Fruit fly (Drosophila melanogaster): ENCODE results near the gene TSG101.

TSG101 gene

DNA sequence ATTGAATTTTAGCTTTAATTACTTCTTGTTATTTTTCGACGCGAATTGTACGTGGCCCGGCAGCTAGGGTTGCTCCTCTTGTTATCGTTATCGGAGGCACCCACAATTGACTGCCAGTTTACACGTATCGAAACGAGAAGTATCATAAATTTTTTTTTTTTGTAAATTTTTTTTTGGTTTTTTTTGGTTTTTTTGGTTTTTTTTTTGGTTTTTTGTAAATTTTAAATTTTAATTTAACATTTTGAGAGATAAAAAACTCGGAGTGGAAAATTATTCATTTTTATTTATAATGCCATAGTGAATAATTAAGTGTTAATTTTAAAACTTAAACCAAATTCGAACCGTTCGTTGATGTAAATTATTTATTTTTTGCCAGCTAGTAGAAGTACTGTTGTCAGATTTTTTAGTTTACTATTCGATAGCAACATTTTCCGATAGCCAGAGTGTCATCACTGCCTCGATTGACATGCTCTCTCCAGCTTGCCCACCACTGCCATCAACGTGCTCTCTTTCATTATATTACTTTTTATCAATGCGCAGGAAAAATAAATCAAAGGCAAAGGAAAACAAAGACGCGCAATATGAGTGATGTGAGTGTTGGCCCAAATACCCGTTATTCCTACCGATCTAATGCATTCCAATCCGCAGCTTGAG lies 3.0 kb downstream of the TSG101 start, which contains the start of the genes kud and Zcchc7 (continued):
- peak; percentile 59 for TF ChIP-seq CG15696 (tag; optimal IDR thresholded peaks at IDR 0.05)
- TF ChIP-seq corto (GFP tag; optimal IDR thresholded peaks at IDR 0.05): no peak
- TF ChIP-seq CG4360 (GFP tag; IDR thresholded peaks at IDR 0.05): no peak
- peak; percentile 33 for TF ChIP-seq gro (GFP tag; optimal IDR thresholded peaks at IDR 0.05)
- TF ChIP-seq inv (GFP tag; IDR thresholded peaks at IDR 0.05; ENCODE audit: partially characterized antibody): no peak
- TF ChIP-seq CG3065 (GFP tag; optimal IDR thresholded peaks at IDR 0.05): no peak
- TF ChIP-seq trem (tag; optimal IDR thresholded peaks at IDR 0.05): peak; percentile 70
- no peak for TF ChIP-seq CG12071 (GFP tag; optimal IDR thresholded peaks at IDR 0.05)
- no peak for TF ChIP-seq CG6654 (GFP tag; optimal IDR thresholded peaks at IDR 0.05)
- TF ChIP-seq bcd (GFP tag; optimal IDR thresholded peaks at IDR 0.05): no peak
- no peak for TF ChIP-seq eve (GFP tag; optimal IDR thresholded peaks at IDR 0.05)
- no peak for TF ChIP-seq croc (GFP tag; conservative IDR thresholded peaks at IDR 0.05)
- no peak for TF ChIP-seq CG11696 (GFP tag; IDR thresholded peaks at IDR 0.05)
- no peak for TF ChIP-seq gcm (GFP tag; optimal IDR thresholded peaks at IDR 0.05)
- TF ChIP-seq zen (tag; optimal IDR thresholded peaks at IDR 0.05): peak; percentile 33
- TF ChIP-seq B-H1 (GFP tag; IDR thresholded peaks at IDR 0.05): no peak
- peak; percentile 56 for TF ChIP-seq fd3F (GFP tag; optimal IDR thresholded peaks at IDR 0.05)
- TF ChIP-seq pzg (GFP tag; optimal IDR thresholded peaks at IDR 0.05): peak; percentile 47
- no peak for TF ChIP-seq CG13894 (tag; optimal IDR thresholded peaks at IDR 0.05)
- TF ChIP-seq Dll (GFP tag; IDR thresholded peaks at IDR 0.05; ENCODE audit: partially characterized antibody): peak; percentile 58; the same call in 1 of the 4 replicates
- no peak for TF ChIP-seq CG6175 (GFP tag; IDR thresholded peaks at IDR 0.05)
- TF ChIP-seq HmgZ (tag; optimal IDR thresholded peaks at IDR 0.05): peak; percentile 20
- TF ChIP-seq br (optimal IDR thresholded peaks at IDR 0.05): no peak
- peak; percentile 31; the same call in 1 of the 3 replicates for TF ChIP-seq vnd (GFP tag; IDR thresholded peaks at IDR 0.05; ENCODE audit: partially characterized antibody)
- TF ChIP-seq kah (GFP tag; optimal IDR thresholded peaks at IDR 0.05): no peak
- 0 out of 2 replicates have a peak, but pooled peaks have one; percentile 10 for TF ChIP-seq CG17328 (GFP tag; IDR thresholded peaks at IDR 0.05)
- peak; percentile 24 for TF ChIP-seq CG9797 (GFP tag; optimal IDR thresholded peaks at IDR 0.05)
- TF ChIP-seq E2f1 (GFP tag; IDR thresholded peaks at IDR 0.05): no peak
- TF ChIP-seq dmrt11E (tag; optimal IDR thresholded peaks at IDR 0.05): peak; percentile 57
- TF ChIP-seq CG11504 (tag; optimal IDR thresholded peaks at IDR 0.05): no peak
- TF ChIP-seq H2.0 (GFP tag; IDR thresholded peaks at IDR 0.05): no peak
- peak; percentile 84 for TF ChIP-seq Xbp1 (GFP tag; optimal IDR thresholded peaks at IDR 0.05)
- peak; percentile 74 for TF ChIP-seq CG33557 (GFP tag; optimal IDR thresholded peaks at IDR 0.05)
- TF ChIP-seq Stat92E (GFP tag; optimal IDR thresholded peaks at IDR 0.05): no peak
- peak; percentile 99 for TF ChIP-seq CG2116 (GFP tag; optimal IDR thresholded peaks at IDR 0.05)
- no peak for TF ChIP-seq ttk (GFP tag; IDR thresholded peaks at IDR 0.05)
- TF ChIP-seq CG10543 (GFP tag; optimal IDR thresholded peaks at IDR 0.05): peak; percentile 86
- peak; percentile 22 for TF ChIP-seq Side (GFP tag; optimal IDR thresholded peaks at IDR 0.05)
- peak; percentile 89 for TF ChIP-seq row (GFP tag; IDR thresholded peaks at IDR 0.05)
- peak; percentile 25 for TF ChIP-seq CG1647 (GFP tag; optimal IDR thresholded peaks at IDR 0.05)
- peak; percentile 49 for TF ChIP-seq CG18619 (GFP tag; optimal IDR thresholded peaks at IDR 0.05)
- peak; percentile 23 for TF ChIP-seq D19B (GFP tag; optimal IDR thresholded peaks at IDR 0.05)
- TF ChIP-seq Taf1 (GFP tag; IDR thresholded peaks at IDR 0.05): no peak
- peak; percentile 74 for TF ChIP-seq BEAF-32 (GFP tag; optimal IDR thresholded peaks at IDR 0.05)
- TF ChIP-seq ab (GFP tag; optimal IDR thresholded peaks at IDR 0.05): no peak
- TF ChIP-seq knrl (GFP tag; IDR thresholded peaks at IDR 0.05; ENCODE audit: partially characterized antibody): no peak
- no peak for TF ChIP-seq CG10565 (GFP tag; optimal IDR thresholded peaks at IDR 0.05)
- 0 out of 3 replicates have a peak, but pooled peaks have one; percentile 26 for TF ChIP-seq Aef1 (GFP tag; IDR thresholded peaks at IDR 0.05)
- TF ChIP-seq Kr (GFP tag; optimal IDR thresholded peaks at IDR 0.05): no peak
